Worm (Caenorhabditis elegans) whole organism, early embryonic: ENCODE data around the gene tag-340.
A peak's percentile ranks its signal among the peaks of the same experiment; 100 is the strongest.

Experiments
- B0310.2 ChIP-seq: sonication (generic microtip); optimal IDR thresholded peaks from 2 replicates; lab custom pipeline; 2016; ENCODE audit warnings: mild to moderate bottlenecking, missing genetic modification characterization, missing compliant biosample characterization
- F13C5.2 ChIP-seq: sonication (generic microtip); optimal IDR thresholded peaks from 2 replicates; lab custom pipeline; 2017; ENCODE audit warnings: mild to moderate bottlenecking, missing genetic modification characterization, inconsistent platforms, missing compliant biosample characterization
- aly-1 ChIP-seq: sonication (generic microtip); optimal IDR thresholded peaks from 2 replicates; lab custom pipeline; 2016; ENCODE audit warnings: missing genetic modification characterization, missing compliant biosample characterization
- ama-1 ChIP-seq: fragments of 150-350 bp; optimal IDR thresholded peaks from 2 replicates; lab custom pipeline; 2014
- ceh-13 ChIP-seq: fragments of 200-800 bp; sonication (Bioruptor generic); optimal IDR thresholded peaks from 2 replicates; lab custom pipeline; 2018; ENCODE audit warnings: mild to moderate bottlenecking, missing genetic modification characterization, missing compliant biosample characterization
- ceh-36 ChIP-seq: sonication (generic microtip); optimal IDR thresholded peaks from 2 replicates; lab custom pipeline; 2016; ENCODE audit warnings: missing genetic modification characterization, inconsistent platforms, missing compliant biosample characterization
- ets-7 ChIP-seq: sonication (generic microtip); optimal IDR thresholded peaks from 2 replicates; lab custom pipeline; 2016; ENCODE audit warnings: missing genotype, missing genetic modification characterization, missing compliant biosample characterization
- flt-1 ChIP-seq: fragments of 200-800 bp; sonication (Bioruptor generic); IDR thresholded peaks from 2 replicates; pipeline ENCODE4 v1.3.6; 2022; ENCODE audit warnings: missing genetic modification characterization, missing compliant biosample characterization
- hmbx-1 ChIP-seq: sonication (generic microtip); optimal IDR thresholded peaks from 2 replicates; lab custom pipeline; 2016; ENCODE audit warnings: mild to moderate bottlenecking, missing genetic modification characterization, missing compliant biosample characterization
- hmg-4 ChIP-seq: fragments of 200-800 bp; sonication (Bioruptor generic); optimal IDR thresholded peaks from 2 replicates; lab custom pipeline; 2018; ENCODE audit warnings: mild to moderate bottlenecking, missing genetic modification characterization, missing compliant biosample characterization
- hnd-1 ChIP-seq: sonication (generic microtip); optimal IDR thresholded peaks from 2 replicates; lab custom pipeline; 2016; ENCODE audit warnings: missing genetic modification characterization, missing compliant biosample characterization
- pes-1 ChIP-seq: fragments of 200-800 bp; sonication (Bioruptor generic); IDR thresholded peaks from 2 replicates; pipeline ENCODE4 v1.3.6; 2022; ENCODE audit warnings: missing genetic modification reagents, missing genetic modification characterization, missing compliant biosample characterization
- scrt-1 ChIP-seq: fragments of 200-800 bp; sonication (Bioruptor generic); IDR thresholded peaks from 2 replicates; pipeline ENCODE4 v1.3.6; 2022; ENCODE audit warnings: missing genetic modification characterization, missing compliant biosample characterization
- sea-1 ChIP-seq: fragments of 200-800 bp; sonication (Bioruptor generic); conservative IDR thresholded peaks from 2 replicates; pipeline ENCODE4 v1.3.6; 2022; ENCODE audit warnings: missing genetic modification characterization, missing compliant biosample characterization
- tbx-11 ChIP-seq: fragments of 200-800 bp; sonication (Bioruptor generic); IDR thresholded peaks from 2 replicates; pipeline ENCODE4 v1.3.6; 2022; ENCODE audit warnings: missing genetic modification characterization, missing compliant biosample characterization
- tbx-37 ChIP-seq: fragments of 200-800 bp; sonication (Bioruptor generic); conservative IDR thresholded peaks from 2 replicates; pipeline ENCODE4 v1.3.6; 2022; ENCODE audit warnings: missing genetic modification reagents, missing genetic modification characterization, missing compliant biosample characterization
- tra-4 ChIP-seq: sonication (generic microtip); optimal IDR thresholded peaks from 2 replicates; lab custom pipeline; 2017; ENCODE audit warnings: missing genetic modification characterization, missing compliant biosample characterization

tag-340 gene

DNA sequence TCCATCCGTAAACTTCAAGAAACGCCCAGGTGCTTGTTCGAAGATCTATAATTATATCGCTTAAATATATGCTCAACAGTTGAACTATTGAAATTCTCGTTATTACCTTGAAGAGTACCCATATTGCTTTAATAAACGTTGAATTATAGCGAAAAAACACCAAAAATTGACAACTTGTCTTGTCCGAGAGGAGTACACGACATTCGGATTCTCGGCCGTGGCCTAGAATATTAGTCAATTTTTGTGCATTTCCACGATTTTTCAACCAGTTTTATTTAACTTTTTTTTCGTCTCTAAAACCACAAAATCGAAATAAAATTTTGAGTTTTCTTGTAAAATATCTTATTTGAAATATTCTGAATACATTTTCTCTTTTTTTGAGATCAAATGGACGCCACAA lies 12.0 kb downstream of the tag-340 start, which contains the start of the genes F26F4.9 and cee-1:
TSS of gene F26F4.9 (minus strand) at position 205 of the 400 bp plus-strand sequence.
TSS of gene cee-1 (plus strand) at position 383 of the 400 bp plus-strand sequence.
- TF ChIP-seq tbx-37 (GFP tag; lab: Robert Waterston, UW): 0 out of 2 replicates have a peak, but pooled peaks have one; percentile 25
- no peak for TF ChIP-seq flt-1 (GFP tag; lab: Robert Waterston, UW)

DNA sequence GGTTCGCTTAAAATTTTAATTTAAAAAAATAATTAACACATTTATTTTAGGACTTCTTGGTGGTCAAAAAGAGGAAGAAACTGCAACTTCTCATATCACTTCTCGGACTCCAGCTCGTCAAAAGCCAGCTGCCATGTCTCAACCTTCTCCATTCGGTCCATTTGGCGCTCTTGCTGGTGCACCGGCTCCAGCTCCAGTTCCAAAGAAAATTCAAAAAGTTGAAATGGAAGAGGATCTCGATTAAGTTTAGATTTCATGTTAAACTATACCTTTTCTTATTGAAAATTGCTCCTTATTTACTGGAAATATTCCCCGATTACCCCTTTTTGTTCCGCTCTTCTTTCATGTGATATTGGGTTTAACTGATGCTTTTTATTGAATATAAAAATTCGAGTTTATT lies 13.4 kb downstream of the tag-340 start:
- TF ChIP-seq ama-1 (no peak), F13C5.2 (tag; lab: Kevin White, UChicago) (no peak), scrt-1 (GFP tag; lab: Robert Waterston, UW) (no peak), hnd-1 (no peak)

DNA sequence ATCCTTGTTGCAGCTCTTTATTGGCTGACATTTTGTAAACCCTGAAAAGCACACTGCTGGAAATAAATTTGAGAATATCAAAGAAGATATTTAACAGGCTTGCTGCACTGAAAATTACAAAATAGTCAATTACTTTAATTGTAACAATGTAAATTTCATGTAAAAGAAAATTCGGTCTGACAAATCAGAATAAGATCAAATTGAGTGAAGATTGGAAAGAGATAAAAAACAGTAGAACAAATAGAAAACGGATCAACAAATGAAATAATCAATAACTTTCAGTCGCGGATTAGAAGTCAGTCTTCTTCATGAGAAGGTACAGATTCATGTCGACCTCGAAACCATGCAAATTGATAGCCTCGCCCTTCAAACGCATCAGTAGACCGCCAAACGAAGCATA lies 16.8 kb downstream of the tag-340 start, which contains the start of gene rars-1:
TSS of gene rars-1 (minus strand) at position 101 of the 400 bp plus-strand sequence.
- TF ChIP-seq ama-1 (no peak), tbx-37 (GFP tag; lab: Robert Waterston, UW) (no peak), hnd-1 (no peak), hmbx-1 (tag; lab: Kevin White, UChicago) (no peak), B0310.2 (tag; lab: Kevin White, UChicago) (no peak), tra-4 (tag; lab: Kevin White, UChicago) (no peak), aly-1 (tag; lab: Kevin White, UChicago) (no peak), hmg-4 (GFP tag; lab: Kevin White, UChicago) (no peak), ets-7 (tag; lab: Kevin White, UChicago) (no peak), ceh-36 (tag; lab: Kevin White, UChicago) (no peak), pes-1 (no peak), sea-1 (GFP tag; lab: Robert Waterston, UW) (no peak), F13C5.2 (tag; lab: Kevin White, UChicago) (no peak), ceh-13 (GFP tag; lab: Kevin White, UChicago) (no peak), scrt-1 (GFP tag; lab: Robert Waterston, UW) (no peak), tbx-11 (GFP tag; lab: Robert Waterston, UW) (no peak)

DNA sequence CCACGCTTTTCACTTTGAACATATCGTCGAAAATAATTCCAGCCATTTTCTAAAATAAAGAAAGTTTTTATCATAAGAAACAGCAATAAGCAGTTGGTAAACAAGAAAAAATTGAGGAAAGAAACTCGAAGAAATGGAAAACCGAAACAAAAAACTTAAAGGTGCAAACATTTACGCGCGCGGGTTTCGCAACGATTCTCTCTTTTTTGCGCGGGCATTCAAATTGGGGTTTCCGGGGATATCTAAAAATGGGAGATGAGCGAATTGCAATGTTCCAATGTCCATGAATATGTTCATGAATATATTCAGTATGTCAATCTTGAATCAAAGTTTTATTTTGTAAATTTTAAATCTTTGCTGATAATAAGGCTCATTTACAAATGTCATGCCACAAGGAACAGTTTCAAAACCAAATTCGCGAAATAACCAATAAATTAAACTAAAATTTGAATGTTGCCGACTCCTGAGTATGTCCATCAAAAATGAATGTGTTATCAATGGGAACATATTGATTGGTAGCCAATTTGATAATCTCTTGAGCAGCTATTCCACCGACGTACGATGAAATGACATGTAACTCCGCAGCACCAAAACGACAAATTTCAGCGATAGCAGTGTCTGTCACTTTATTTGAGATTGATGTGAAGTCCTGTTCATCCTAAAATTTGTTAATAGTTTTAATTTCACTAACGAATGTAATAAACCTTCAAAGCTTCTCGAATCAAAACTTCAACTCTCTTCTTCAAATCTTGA lies 17.8 kb downstream of the tag-340 start, which contains the start of gene rpb-8:
TSS of gene rpb-8 (minus strand) at position 49 of the 753 bp plus-strand sequence.
- no peak for TF ChIP-seq flt-1 (GFP tag; lab: Robert Waterston, UW)
- TF ChIP-seq ets-7 (tag; lab: Kevin White, UChicago): no peak
- TF ChIP-seq scrt-1 (GFP tag; lab: Robert Waterston, UW): no peak
- no peak for TF ChIP-seq tbx-11 (GFP tag; lab: Robert Waterston, UW)
- no peak for TF ChIP-seq hmbx-1 (tag; lab: Kevin White, UChicago)
- TF ChIP-seq ama-1: no peak
- TF ChIP-seq sea-1 (GFP tag; lab: Robert Waterston, UW): no peak
- no peak for TF ChIP-seq B0310.2 (tag; lab: Kevin White, UChicago)
- no peak for TF ChIP-seq aly-1 (tag; lab: Kevin White, UChicago)
- TF ChIP-seq tbx-37 (GFP tag; lab: Robert Waterston, UW): no peak
- no peak for TF ChIP-seq hnd-1

DNA sequence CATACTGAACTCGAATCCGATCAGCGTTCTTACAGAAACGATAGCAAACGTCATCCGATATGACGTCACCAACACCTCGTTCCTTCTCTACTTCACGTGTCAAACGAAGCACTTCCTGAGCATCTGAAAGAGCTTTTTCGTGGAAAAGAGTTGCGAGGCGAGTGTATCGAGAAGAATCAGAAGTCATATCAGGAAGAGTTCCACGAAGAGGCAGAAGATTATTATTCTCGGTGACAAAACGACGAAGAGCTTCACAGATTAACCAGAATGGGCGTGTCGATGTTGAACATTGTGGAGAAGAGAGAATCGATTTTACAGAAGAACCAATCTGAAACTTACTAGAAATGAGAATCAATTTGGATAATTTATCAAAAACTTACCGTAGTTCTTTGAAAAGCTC lies 18.6 kb downstream of the tag-340 start:
- TF ChIP-seq sea-1 (GFP tag; lab: Robert Waterston, UW): no peak

DNA sequence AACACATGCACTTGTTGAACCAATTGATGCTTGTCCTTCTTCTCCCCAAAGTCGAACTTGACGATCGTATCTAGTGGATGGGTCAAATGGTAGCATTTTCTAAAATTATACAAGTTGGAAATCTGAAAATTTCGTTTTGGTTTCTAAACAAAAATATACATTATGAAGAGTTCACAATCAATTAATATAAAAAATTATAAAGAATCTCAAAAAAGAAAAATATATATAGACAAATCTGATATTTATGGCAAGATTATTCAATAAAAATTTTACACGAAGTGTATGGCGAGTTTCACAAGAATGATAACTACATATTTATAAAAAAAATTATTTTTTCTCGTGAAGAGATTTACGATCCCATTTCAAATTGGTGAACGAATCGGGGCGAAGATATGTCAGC lies 19.9 kb downstream of the tag-340 start, which contains the start of gene ula-1:
TSS of gene ula-1 (minus strand) at position 101 of the 400 bp plus-strand sequence.
- no peak for TF ChIP-seq hmbx-1 (tag; lab: Kevin White, UChicago)
- TF ChIP-seq sea-1 (GFP tag; lab: Robert Waterston, UW): no peak
- TF ChIP-seq aly-1 (tag; lab: Kevin White, UChicago): no peak
- no peak for TF ChIP-seq hnd-1
- no peak for TF ChIP-seq hmg-4 (GFP tag; lab: Kevin White, UChicago)
- TF ChIP-seq ama-1: no peak
- no peak for TF ChIP-seq tbx-37 (GFP tag; lab: Robert Waterston, UW)
- no peak for TF ChIP-seq pes-1

DNA sequence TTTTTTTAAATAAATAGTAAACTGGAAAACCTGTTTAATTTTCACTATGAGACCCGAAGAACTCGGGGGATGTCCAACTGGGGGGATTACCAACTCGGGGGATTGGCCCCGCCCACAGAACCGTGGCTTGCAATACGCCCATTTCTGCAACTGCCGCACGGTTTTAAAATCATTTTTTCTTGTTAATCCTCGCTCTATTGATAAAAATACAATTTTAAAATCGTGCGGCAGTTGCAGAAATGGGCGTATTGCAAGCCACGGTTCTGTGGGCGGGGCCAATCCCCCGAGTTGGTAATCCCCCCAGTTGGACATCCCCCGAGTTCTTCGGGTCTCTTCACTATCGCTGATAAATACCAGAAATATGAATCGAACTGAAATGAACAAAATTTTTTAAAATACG lies 21.7 kb downstream of the tag-340 start, which contains the start of gene mmab-1:
TSS of gene mmab-1 (minus strand) at position 95 of the 400 bp plus-strand sequence.
- TF ChIP-seq pes-1: peak; percentile 55; the same call in 1 of the 2 replicates

DNA sequence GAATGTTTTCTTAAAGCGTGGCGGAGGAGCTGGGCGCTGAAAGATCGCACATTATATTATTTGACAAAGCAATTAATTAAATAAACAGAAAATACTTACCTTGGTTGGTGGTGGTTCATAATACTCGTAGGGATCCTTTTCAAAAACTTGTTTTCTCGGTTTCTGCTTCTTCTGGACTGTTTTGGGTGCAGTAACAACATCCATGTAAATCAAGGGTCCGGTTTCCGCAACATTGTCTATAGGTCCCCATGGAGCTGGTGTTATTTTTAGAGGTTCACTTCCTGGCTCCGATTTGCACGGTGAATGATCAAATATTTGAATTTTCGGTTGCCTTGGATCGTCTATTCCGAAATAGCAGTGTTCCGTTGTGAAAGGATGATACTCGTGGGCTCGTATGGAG lies 23.8 kb downstream of the tag-340 start:
- TF ChIP-seq ceh-36 (tag; lab: Kevin White, UChicago): no peak
- TF ChIP-seq scrt-1 (GFP tag; lab: Robert Waterston, UW): no peak
- TF ChIP-seq hnd-1: no peak
- no peak for TF ChIP-seq hmbx-1 (tag; lab: Kevin White, UChicago)
- TF ChIP-seq aly-1 (tag; lab: Kevin White, UChicago): no peak
- no peak for TF ChIP-seq sea-1 (GFP tag; lab: Robert Waterston, UW)
- TF ChIP-seq hmg-4 (GFP tag; lab: Kevin White, UChicago): no peak
- TF ChIP-seq tbx-11 (GFP tag; lab: Robert Waterston, UW): no peak
- TF ChIP-seq ets-7 (tag; lab: Kevin White, UChicago): no peak
- TF ChIP-seq F13C5.2 (tag; lab: Kevin White, UChicago): no peak
- no peak for TF ChIP-seq B0310.2 (tag; lab: Kevin White, UChicago)
- TF ChIP-seq tra-4 (tag; lab: Kevin White, UChicago): no peak
- no peak for TF ChIP-seq flt-1 (GFP tag; lab: Robert Waterston, UW)
